Fruit fly (Drosophila melanogaster) whole organism, embryonic: ENCODE results near the gene mh.

Experiments used
- ATbp ChIP-seq: fragments of 200-800 bp; sonication (Bioruptor generic); optimal IDR thresholded peaks from 2 replicates; lab custom pipeline; 2017; ENCODE audit warnings: missing biosample characterization, mild to moderate bottlenecking, missing genetic modification characterization, missing genetic modification reagents
- Ada2b ChIP-seq: fragments of 200-800 bp; sonication (Bioruptor generic); IDR thresholded peaks from 2 replicates; pipeline ENCODE4 v1.3.6; 2022; ENCODE audit warnings: missing biosample characterization, missing genetic modification characterization
- Asciz ChIP-seq: fragments of 200-800 bp; sonication (Bioruptor generic); optimal IDR thresholded peaks from 2 replicates; lab custom pipeline; 2017; ENCODE audit warnings: missing biosample characterization, mild to moderate bottlenecking, missing genetic modification characterization, missing genetic modification reagents
- BtbVII ChIP-seq: fragments of 200-800 bp; sonication (Bioruptor generic); optimal IDR thresholded peaks from 3 replicates; lab custom pipeline; 2017; ENCODE audit warnings: missing biosample characterization, mild to moderate bottlenecking, missing genetic modification characterization
- CG10543 ChIP-seq: fragments of 200-800 bp; sonication (Bioruptor generic); optimal IDR thresholded peaks from 3 replicates; lab custom pipeline; 2017; ENCODE audit warnings: missing biosample characterization, mild to moderate bottlenecking, missing genetic modification characterization, moderate library complexity
- CG10979 ChIP-seq: fragments of 200-800 bp; sonication (Bioruptor generic); optimal IDR thresholded peaks from 2 replicates; lab custom pipeline; 2018; ENCODE audit warnings: missing biosample characterization, mild to moderate bottlenecking, missing genetic modification characterization, moderate library complexity
- CG11456 ChIP-seq: fragments of 200-800 bp; sonication (Bioruptor generic); IDR thresholded peaks from 3 replicates; pipeline ENCODE4 v1.3.6; 2022; ENCODE audit warnings: missing biosample characterization, missing genetic modification characterization
- CG12744 ChIP-seq: fragments of 200-800 bp; sonication (Bioruptor generic); optimal IDR thresholded peaks from 2 replicates; lab custom pipeline; 2016; ENCODE audit warnings: missing biosample characterization, missing genetic modification characterization
- CG15479 ChIP-seq: fragments of 200-800 bp; sonication (Bioruptor generic); optimal IDR thresholded peaks from 3 replicates; lab custom pipeline; 2019; ENCODE audit warnings: missing biosample characterization, mild to moderate bottlenecking, missing genetic modification characterization, moderate library complexity
- CG15696 ChIP-seq: fragments of 200-800 bp; sonication (Bioruptor generic); optimal IDR thresholded peaks from 2 replicates; lab custom pipeline; 2019; ENCODE audit warnings: missing biosample characterization, mild to moderate bottlenecking, missing genetic modification characterization, moderate library complexity
- CG16779 ChIP-seq: fragments of 200-800 bp; sonication (Bioruptor generic); IDR thresholded peaks from 2 replicates; pipeline ENCODE4 v1.3.6; 2022; ENCODE audit warnings: missing biosample characterization, missing genetic modification characterization
- CG16815 ChIP-seq: fragments of 200-800 bp; sonication (Bioruptor generic); optimal IDR thresholded peaks from 3 replicates; lab custom pipeline; 2017; ENCODE audit warnings: missing biosample characterization, mild to moderate bottlenecking, missing genetic modification characterization
- CG18262 ChIP-seq: fragments of 200-800 bp; optimal IDR thresholded peaks from 3 replicates; lab custom pipeline; 2019; ENCODE audit warnings: missing biosample characterization, mild to moderate bottlenecking, missing genetic modification characterization, moderate library complexity
- CG18476 ChIP-seq: fragments of 200-800 bp; sonication (Bioruptor generic); optimal IDR thresholded peaks from 2 replicates; lab custom pipeline; 2016; ENCODE audit warnings: missing biosample characterization, mild to moderate bottlenecking, missing genetic modification characterization
- CG2199 ChIP-seq: fragments of 200-800 bp; sonication (Bioruptor generic); IDR thresholded peaks from 3 replicates; pipeline ENCODE4 v1.3.6; 2022; ENCODE audit warnings: missing biosample characterization, missing genetic modification characterization
- CG2712 ChIP-seq: fragments of 200-800 bp; optimal IDR thresholded peaks from 3 replicates; lab custom pipeline; 2019; ENCODE audit warnings: missing biosample characterization, mild to moderate bottlenecking, missing genetic modification characterization, moderate library complexity
- CG30403 ChIP-seq: fragments of 200-800 bp; sonication (Bioruptor generic); optimal IDR thresholded peaks from 3 replicates; lab custom pipeline; 2016; ENCODE audit warnings: missing biosample characterization, missing genetic modification characterization
- CG31441 ChIP-seq: fragments of 200-800 bp; sonication (Bioruptor generic); IDR thresholded peaks from 2 replicates; pipeline ENCODE4 v1.3.6; 2022; ENCODE audit warnings: missing biosample characterization, missing genetic modification characterization
- CG33557 ChIP-seq: fragments of 200-800 bp; sonication (Bioruptor generic); optimal IDR thresholded peaks from 2 replicates; lab custom pipeline; 2019; ENCODE audit warnings: missing biosample characterization, mild to moderate bottlenecking, missing genetic modification characterization, moderate library complexity
- CG4328 ChIP-seq: fragments of 200-800 bp; sonication (Bioruptor generic); optimal IDR thresholded peaks from 3 replicates; lab custom pipeline; 2017; ENCODE audit warnings: missing biosample characterization, missing genetic modification reagents, missing genetic modification characterization
- CG4360 ChIP-seq: fragments of 200-800 bp; sonication (Bioruptor generic); IDR thresholded peaks from 2 replicates; pipeline ENCODE4 v1.3.6; 2022; ENCODE audit warnings: missing biosample characterization, missing genetic modification characterization
- CG4424 ChIP-seq: fragments of 200-800 bp; sonication (Bioruptor generic); optimal IDR thresholded peaks from 3 replicates; lab custom pipeline; 2016; ENCODE audit warnings: missing biosample characterization, missing genetic modification characterization
- CG5953 ChIP-seq: fragments of 200-800 bp; sonication (Bioruptor generic); IDR thresholded peaks from 2 replicates; pipeline ENCODE4 v1.3.6; 2022; ENCODE audit warnings: missing biosample characterization, missing genetic modification characterization
- CG6254 ChIP-seq: fragments of 200-800 bp; sonication (Bioruptor generic); optimal IDR thresholded peaks from 3 replicates; lab custom pipeline; 2017; ENCODE audit warnings: mild to moderate bottlenecking, missing biosample characterization, missing genetic modification reagents, missing genetic modification characterization
- CG7745 ChIP-seq: fragments of 200-800 bp; sonication (Bioruptor generic); optimal IDR thresholded peaks from 2 replicates; lab custom pipeline; 2018; ENCODE audit warnings: missing biosample characterization, mild to moderate bottlenecking, missing genetic modification characterization, moderate library complexity
- CG7928 ChIP-seq: fragments of 200-800 bp; sonication (Bioruptor generic); optimal IDR thresholded peaks from 2 replicates; lab custom pipeline; 2017; ENCODE audit warnings: missing biosample characterization, mild to moderate bottlenecking, missing genetic modification characterization
- CG8281 ChIP-seq: fragments of 200-800 bp; sonication (Bioruptor generic); optimal IDR thresholded peaks from 2 replicates; lab custom pipeline; 2018; ENCODE audit warnings: missing biosample characterization, mild to moderate bottlenecking, missing genetic modification characterization, moderate library complexity
- Dbx ChIP-seq: fragments of 200-800 bp; sonication (Bioruptor generic); IDR thresholded peaks from 3 replicates; pipeline ENCODE4 v1.3.6; 2022; ENCODE audit warnings: missing biosample characterization, missing genetic modification characterization
- ERR ChIP-seq: fragments of 200-800 bp; sonication (Bioruptor generic); optimal IDR thresholded peaks from 2 replicates; lab custom pipeline; 2016; ENCODE audit warnings: missing biosample characterization, missing genetic modification characterization
- HLH3B ChIP-seq: fragments of 200-800 bp; sonication (Bioruptor generic); IDR thresholded peaks from 2 replicates; pipeline ENCODE4 v1.3.6; 2022; ENCODE audit warnings: missing biosample characterization, missing genetic modification characterization
- Scr ChIP-seq: fragments of 200-800 bp; sonication (Bioruptor generic); IDR thresholded peaks from 2 replicates; pipeline ENCODE4 v1.3.6; 2022; ENCODE audit warnings: missing biosample characterization, missing genetic modification characterization; ENCODE audit not compliant: partially characterized antibody
- Trl ChIP-seq, 3 experiments: fragments of >200 bp in 2 of 3; fragments of 200-800 bp in 1 of 3; sonication (Bioruptor generic) in 1 of 3; optimal IDR thresholded peaks; 2 replicates in 1 of 3; 3 replicates in 2 of 3; lab custom pipeline; 2016 to 2017; ENCODE audit warnings: missing biosample characterization in 1 of 3, missing genetic modification characterization in 1 of 3
- Vsx1 ChIP-seq: fragments of 200-800 bp; sonication (Bioruptor generic); optimal IDR thresholded peaks from 2 replicates; lab custom pipeline; 2017; ENCODE audit warnings: missing biosample characterization, mild to moderate bottlenecking, missing genetic modification characterization, missing genetic modification reagents
- chm ChIP-seq: fragments of 200-800 bp; sonication (Bioruptor generic); IDR thresholded peaks from 2 replicates; pipeline ENCODE4 v1.3.6; 2022; ENCODE audit warnings: missing biosample characterization, missing genetic modification characterization
- dm ChIP-seq: fragments of 200-800 bp; sonication (Bioruptor generic); optimal IDR thresholded peaks from 3 replicates; lab custom pipeline; 2016; ENCODE audit warnings: missing biosample characterization, missing genetic modification characterization
- gem ChIP-seq: fragments of 200-800 bp; sonication (Bioruptor generic); optimal IDR thresholded peaks from 2 replicates; lab custom pipeline; 2019; ENCODE audit warnings: missing biosample characterization, mild to moderate bottlenecking, missing genetic modification characterization, moderate library complexity
- gt ChIP-seq: fragments of 200-800 bp; sonication (Bioruptor generic); IDR thresholded peaks from 2 replicates; pipeline ENCODE4 v1.3.6; 2022; ENCODE audit warnings: missing biosample characterization, missing genetic modification characterization
- kni ChIP-seq: fragments of 200-800 bp; sonication (Bioruptor generic); optimal IDR thresholded peaks from 3 replicates; lab custom pipeline; 2017; ENCODE audit warnings: mild to moderate bottlenecking, missing biosample characterization, missing genetic modification reagents, missing genetic modification characterization
- lab ChIP-seq: fragments of 200-800 bp; sonication (Bioruptor generic); optimal IDR thresholded peaks from 3 replicates; lab custom pipeline; 2017; ENCODE audit warnings: missing biosample characterization, missing genetic modification characterization, mild to moderate bottlenecking, moderate library complexity, missing genetic modification reagents
- lbe ChIP-seq: fragments of 200-800 bp; sonication (Bioruptor generic); optimal IDR thresholded peaks from 2 replicates; lab custom pipeline; 2016; ENCODE audit warnings: missing biosample characterization, mild to moderate bottlenecking, missing genetic modification characterization
- odd ChIP-seq: fragments of 200-800 bp; sonication (Bioruptor generic); optimal IDR thresholded peaks from 2 replicates; lab custom pipeline; 2017; ENCODE audit warnings: missing biosample characterization, mild to moderate bottlenecking, missing genetic modification characterization
- onecut ChIP-seq: fragments of 200-800 bp; sonication (Bioruptor generic); IDR thresholded peaks from 2 replicates; pipeline ENCODE4 v1.3.6; 2022; ENCODE audit warnings: missing biosample characterization, missing genetic modification characterization
- phol ChIP-seq: fragments of 200-800 bp; sonication (Bioruptor generic); optimal IDR thresholded peaks from 3 replicates; lab custom pipeline; 2018; ENCODE audit warnings: missing biosample characterization, mild to moderate bottlenecking, missing genetic modification characterization, moderate library complexity
- sd ChIP-seq: fragments of 200-800 bp; sonication (Bioruptor generic); optimal IDR thresholded peaks from 3 replicates; lab custom pipeline; 2018; ENCODE audit warnings: missing biosample characterization, mild to moderate bottlenecking, missing genetic modification characterization, moderate library complexity
- shn ChIP-seq: fragments of 200-800 bp; sonication (Bioruptor generic); optimal IDR thresholded peaks from 3 replicates; lab custom pipeline; 2016; ENCODE audit warnings: missing biosample characterization, missing genetic modification characterization
- sima ChIP-seq: fragments of 200-800 bp; sonication (Bioruptor generic); optimal IDR thresholded peaks from 2 replicates; lab custom pipeline; 2016; ENCODE audit warnings: missing biosample characterization, missing genetic modification characterization
- sqz ChIP-seq: fragments of 200-800 bp; sonication (Bioruptor generic); optimal IDR thresholded peaks from 3 replicates; lab custom pipeline; 2018; ENCODE audit warnings: missing biosample characterization, mild to moderate bottlenecking, missing genetic modification characterization
- sug ChIP-seq: fragments of 200-800 bp; optimal IDR thresholded peaks from 2 replicates; lab custom pipeline; 2019; ENCODE audit warnings: missing biosample characterization, mild to moderate bottlenecking, missing genetic modification characterization, moderate library complexity

The mh gene

DNA sequence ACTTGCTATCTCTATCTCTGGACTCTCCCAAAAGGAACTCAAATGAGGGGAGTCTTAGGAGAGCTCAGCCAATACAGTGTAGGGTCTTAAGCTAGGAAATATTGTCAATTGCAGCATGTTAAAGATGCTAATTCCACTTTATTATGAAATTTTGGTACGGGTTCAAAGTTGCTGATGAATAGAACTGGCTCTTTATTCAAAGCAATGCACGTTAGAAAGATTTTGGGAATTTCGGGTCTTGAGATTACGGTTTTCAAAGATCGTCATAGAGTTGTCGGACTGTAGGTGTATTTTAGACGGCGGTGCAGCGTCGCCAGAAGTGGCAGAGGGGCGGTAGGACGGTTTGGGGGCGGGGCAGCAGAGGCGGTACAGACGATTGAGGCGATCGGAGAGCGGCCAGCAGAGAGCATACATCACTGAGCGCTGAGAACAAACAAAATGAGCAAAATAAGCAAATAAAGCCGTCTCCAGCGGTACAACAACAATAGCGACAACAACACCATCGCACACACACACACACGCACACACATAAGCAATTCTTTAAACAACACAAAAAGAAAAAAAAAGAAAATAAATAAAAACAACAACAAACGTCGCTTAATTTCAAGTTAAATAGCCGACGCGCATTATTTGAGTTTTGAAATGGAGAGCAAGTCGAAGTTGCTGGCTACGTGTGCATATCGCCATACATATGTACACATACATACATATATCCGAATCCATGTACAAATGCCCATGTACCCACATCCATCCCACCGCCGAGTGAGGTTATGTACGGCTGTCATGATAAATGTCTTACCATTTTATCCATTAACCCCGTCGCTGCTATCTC lies 22.5 kb upstream of the mh start (continued):
- peak; percentile 24 for TF ChIP-seq lab (GFP tag; lab: Kevin White, UChicago)
- TF ChIP-seq shn = no peak
- TF ChIP-seq sd (tag; lab: Kevin White, UChicago) = no peak
- no peak for TF ChIP-seq CG10979 (tag; lab: Kevin White, UChicago)
- TF ChIP-seq CG4424 = no peak
- 0 out of 2 replicates have a peak, but pooled peaks have one; percentile 7 for TF ChIP-seq onecut (GFP tag; lab: Robert Waterston, UW)
- no peak for TF ChIP-seq CG11456 (GFP tag; lab: Robert Waterston, UW)
- TF ChIP-seq CG2199 = no peak
- 0 out of 2 replicates have a peak, but pooled peaks have one; percentile 10 for TF ChIP-seq CG31441
- TF ChIP-seq Scr = no peak
- TF ChIP-seq HLH3B (GFP tag; lab: Robert Waterston, UW) = no peak
- peak; percentile 8 for TF ChIP-seq phol (tag; lab: Kevin White, UChicago)
- TF ChIP-seq Asciz = peak; percentile 25
- TF ChIP-seq odd (GFP tag; lab: Kevin White, UChicago) = peak; percentile 9
- no peak for TF ChIP-seq Dbx (GFP tag; lab: Robert Waterston, UW)
- TF ChIP-seq kni (GFP tag; lab: Kevin White, UChicago) = peak; percentile 48
- TF ChIP-seq CG8281 = no peak
- TF ChIP-seq CG18262 (tag; lab: Kevin White, UChicago) = peak; percentile 32
- TF ChIP-seq Trl (optimal IDR thresholded peaks at IDR 0.05; lab: Kevin White, UChicago) = peak; percentile 41 to 49
- no peak for TF ChIP-seq Trl (GFP tag; optimal IDR thresholded peaks at IDR 0.05; lab: Kevin White, UChicago)
- peak; percentile 22 for TF ChIP-seq BtbVII
- TF ChIP-seq CG7928 (GFP tag; lab: Kevin White, UChicago) = no peak
- TF ChIP-seq CG16815 (GFP tag; lab: Kevin White, UChicago) = no peak
- no peak for TF ChIP-seq sug
- peak; percentile 21 for TF ChIP-seq CG4328 (GFP tag; lab: Kevin White, UChicago)
- TF ChIP-seq CG33557 (GFP tag; lab: Kevin White, UChicago) = peak; percentile 33
- TF ChIP-seq CG2712 (tag; lab: Kevin White, UChicago) = peak; percentile 41
- TF ChIP-seq CG4360 (GFP tag; lab: Robert Waterston, UW) = peak; percentile 82
- no peak for TF ChIP-seq gt
- peak; percentile 15 for TF ChIP-seq CG30403 (GFP tag; lab: Kevin White, UChicago)
- no peak for TF ChIP-seq CG12744
- TF ChIP-seq CG16779 (GFP tag; lab: Robert Waterston, UW) = no peak
- TF ChIP-seq CG5953 (GFP tag; lab: Robert Waterston, UW) = 0 out of 2 replicates have a peak, but pooled peaks have one; percentile 20
- TF ChIP-seq CG6254 (GFP tag; lab: Kevin White, UChicago) = peak; percentile 20
- no peak for TF ChIP-seq CG15479 (GFP tag; lab: Kevin White, UChicago)
- TF ChIP-seq Ada2b = no peak
- no peak for TF ChIP-seq ERR (GFP tag; lab: Kevin White, UChicago)
- peak; percentile 23 for TF ChIP-seq gem (tag; lab: Kevin White, UChicago)
- no peak for TF ChIP-seq lbe (GFP tag; lab: Kevin White, UChicago)
- TF ChIP-seq CG7745 = peak; percentile 16
- TF ChIP-seq chm (GFP tag; lab: Robert Waterston, UW) = peak; percentile 11; the same call in 1 of the 2 replicates
- peak; percentile 17 for TF ChIP-seq CG10543 (GFP tag; lab: Kevin White, UChicago)
- TF ChIP-seq ATbp (GFP tag; lab: Kevin White, UChicago) = peak; percentile 71
- peak; percentile 20 for TF ChIP-seq Vsx1 (GFP tag; lab: Kevin White, UChicago)
- TF ChIP-seq CG15696 (tag; lab: Kevin White, UChicago) = peak; percentile 29
- no peak for TF ChIP-seq dm (GFP tag; lab: Kevin White, UChicago)
- peak; percentile 39 for TF ChIP-seq sqz (GFP tag; lab: Kevin White, UChicago)
- no peak for TF ChIP-seq CG18476
- no peak for TF ChIP-seq sima (GFP tag; lab: Kevin White, UChicago)
